Worm (Caenorhabditis elegans): ENCODE measurements around the gene vha-12.
A peak's percentile ranks its signal among the peaks of the same experiment; 100 is the strongest.

Gene vha-12

ce11 chrX:4208495-4208894, 17.6 kb downstream of the vha-12 start:
- TF ChIP-seq nhr-77 (tag; optimal IDR thresholded peaks at IDR 0.05) (peak; percentile 82), pha-4 (tag; optimal IDR thresholded peaks at IDR 0.05) (peak; percentile 45), jun-1 (tag; optimal IDR thresholded peaks at IDR 0.05) (peak; percentile 48), elt-2 (tag; optimal IDR thresholded peaks at IDR 0.05) (peak; percentile 5), eor-1 (tag; optimal IDR thresholded peaks at IDR 0.05) (no peak), ZK546.5 (tag; optimal IDR thresholded peaks at IDR 0.05) (no peak), mml-1 (tag; optimal IDR thresholded peaks at IDR 0.05) (no peak), nhr-28 (tag; optimal IDR thresholded peaks at IDR 0.05) (no peak), skn-1 (tag; optimal IDR thresholded peaks at IDR 0.05) (peak; percentile 79), nhr-43 (tag; optimal IDR thresholded peaks at IDR 0.05; ENCODE audit: poor library complexity, severe bottlenecking) (peak; percentile 89), ama-1 (optimal IDR thresholded peaks at IDR 0.05) (no peak), lin-39 (tag; optimal IDR thresholded peaks at IDR 0.05) (no peak), elt-3 (tag; optimal IDR thresholded peaks at IDR 0.05) (peak in 1 of 3 experiments; percentile 86), egl-5 (tag; optimal IDR thresholded peaks at IDR 0.05) (no peak), nhr-23 (tag; optimal IDR thresholded peaks at IDR 0.05) (peak; percentile 69), unc-62 (GFP tag; optimal IDR thresholded peaks at IDR 0.05) (no peak), zag-1 (tag; optimal IDR thresholded peaks at IDR 0.05) (no peak), unc-39 (tag; optimal IDR thresholded peaks at IDR 0.05) (no peak), nhr-25 (tag; optimal IDR thresholded peaks at IDR 0.05) (peak; percentile 49), nfya-1 (tag; optimal IDR thresholded peaks at IDR 0.05; ENCODE audit: insufficient read depth) (no peak), ztf-4 (tag; optimal IDR thresholded peaks at IDR 0.05) (no peak), nhr-67 (tag; optimal IDR thresholded peaks at IDR 0.05) (no peak), fkh-10 (GFP tag; optimal IDR thresholded peaks at IDR 0.05) (peak; percentile 8), pqm-1 (tag; optimal IDR thresholded peaks at IDR 0.05) (peak; percentile 60), nhr-11 (tag; optimal IDR thresholded peaks at IDR 0.05) (peak; percentile 30)

ce11 chrX:4209131-4209530, 18.2 kb downstream of the vha-12 start:
- TF ChIP-seq zag-1 (tag; optimal IDR thresholded peaks at IDR 0.05) (peak; percentile 95), unc-39 (tag; optimal IDR thresholded peaks at IDR 0.05) (no peak), ceh-82 (tag; optimal IDR thresholded peaks at IDR 0.05) (peak; percentile 99), lsy-12 (tag; optimal IDR thresholded peaks at IDR 0.05) (peak; percentile 97), nhr-76 (tag; optimal IDR thresholded peaks at IDR 0.05) (peak; percentile 93), daf-12 (tag; optimal IDR thresholded peaks at IDR 0.05) (peak; percentile 93), mml-1 (tag; optimal IDR thresholded peaks at IDR 0.05) (no peak), fkh-10 (GFP tag; optimal IDR thresholded peaks at IDR 0.05) (peak; percentile 97), nhr-23 (tag; optimal IDR thresholded peaks at IDR 0.05) (peak; percentile 99), ztf-4 (tag; optimal IDR thresholded peaks at IDR 0.05) (peak; percentile 94), lin-39 (tag; optimal IDR thresholded peaks at IDR 0.05) (peak; percentile 99), ztf-11 (tag; optimal IDR thresholded peaks at IDR 0.05) (peak; percentile 70), nhr-43 (tag; optimal IDR thresholded peaks at IDR 0.05; ENCODE audit: poor library complexity, severe bottlenecking) (peak; percentile 99), egl-5 (tag; optimal IDR thresholded peaks at IDR 0.05) (peak; percentile 99), elt-2 (tag; optimal IDR thresholded peaks at IDR 0.05) (peak; percentile 86), nhr-12 (tag; optimal IDR thresholded peaks at IDR 0.05) (peak; percentile 34), mdl-1 (tag; optimal IDR thresholded peaks at IDR 0.05) (peak; percentile 73), pha-4 (tag; optimal IDR thresholded peaks at IDR 0.05) (peak; percentile 98), ceh-9 (tag; optimal IDR thresholded peaks at IDR 0.05) (peak; percentile 95), nhr-28 (tag; optimal IDR thresholded peaks at IDR 0.05) (peak; percentile 87), R02D3.7 (tag; optimal IDR thresholded peaks at IDR 0.05) (peak; percentile 95), tbx-2 (tag; optimal IDR thresholded peaks at IDR 0.05) (peak; percentile 99), fkh-2 (tag; optimal IDR thresholded peaks at IDR 0.05) (peak; percentile 88), nhr-237 (tag; optimal IDR thresholded peaks at IDR 0.05) (peak; percentile 93), egl-27 (tag; optimal IDR thresholded peaks at IDR 0.05) (peak; percentile 97), nhr-25 (tag; optimal IDR thresholded peaks at IDR 0.05) (peak; percentile 98), nhr-77 (tag; optimal IDR thresholded peaks at IDR 0.05) (peak; percentile 100), nhr-11 (tag; optimal IDR thresholded peaks at IDR 0.05) (peak; percentile 97), ceh-28 (tag; optimal IDR thresholded peaks at IDR 0.05) (peak; percentile 100), ceh-16 (tag; optimal IDR thresholded peaks at IDR 0.05) (peak; percentile 68), hmg-11 (tag; optimal IDR thresholded peaks at IDR 0.05) (peak; percentile 91), skn-1 (tag; optimal IDR thresholded peaks at IDR 0.05) (peak; percentile 93), jun-1 (tag; optimal IDR thresholded peaks at IDR 0.05) (peak; percentile 100), pqm-1 (tag; optimal IDR thresholded peaks at IDR 0.05) (peak; percentile 82), eor-1 (tag; optimal IDR thresholded peaks at IDR 0.05) (peak in 1 of 2 experiments; percentile 76), fos-1 (tag; optimal IDR thresholded peaks at IDR 0.05) (peak; percentile 94), nhr-67 (tag; optimal IDR thresholded peaks at IDR 0.05) (peak; percentile 58), unc-62 (GFP tag; optimal IDR thresholded peaks at IDR 0.05) (peak; percentile 97), elt-1 (tag; optimal IDR thresholded peaks at IDR 0.05) (peak; percentile 88), ama-1 (optimal IDR thresholded peaks at IDR 0.05) (peak; percentile 68), sea-2 (GFP tag; optimal IDR thresholded peaks at IDR 0.05) (no peak), lin-15B (tag; optimal IDR thresholded peaks at IDR 0.05) (peak; percentile 44), ZK546.5 (tag; optimal IDR thresholded peaks at IDR 0.05) (peak; percentile 62), snpc-4 (tag; optimal IDR thresholded peaks at IDR 0.05) (peak; percentile 96), elt-3 (tag; optimal IDR thresholded peaks at IDR 0.05) (peak; percentile 59 to 98 (median 94)), nfya-1 (tag; optimal IDR thresholded peaks at IDR 0.05; ENCODE audit: insufficient read depth) (peak; percentile 98), aly-2 (tag; optimal IDR thresholded peaks at IDR 0.05) (peak; percentile 97)
